Worm (Caenorhabditis elegans) whole organism, early embryonic: Measurements from ENCODE around the gene vang-1.

Experiments
- B0310.2 ChIP-seq: sonication (generic microtip); optimal IDR thresholded peaks from 2 replicates; lab custom pipeline; 2016; ENCODE audit warnings: mild to moderate bottlenecking, missing genetic modification characterization, missing compliant biosample characterization
- F13C5.2 ChIP-seq: sonication (generic microtip); optimal IDR thresholded peaks from 2 replicates; lab custom pipeline; 2017; ENCODE audit warnings: mild to moderate bottlenecking, missing genetic modification characterization, inconsistent platforms, missing compliant biosample characterization
- aly-1 ChIP-seq: sonication (generic microtip); optimal IDR thresholded peaks from 2 replicates; lab custom pipeline; 2016; ENCODE audit warnings: missing genetic modification characterization, missing compliant biosample characterization
- ama-1 ChIP-seq: fragments of 150-350 bp; optimal IDR thresholded peaks from 2 replicates; lab custom pipeline; 2014
- ceh-13 ChIP-seq: fragments of 200-800 bp; sonication (Bioruptor generic); optimal IDR thresholded peaks from 2 replicates; lab custom pipeline; 2018; ENCODE audit warnings: mild to moderate bottlenecking, missing genetic modification characterization, missing compliant biosample characterization
- ceh-36 ChIP-seq: sonication (generic microtip); optimal IDR thresholded peaks from 2 replicates; lab custom pipeline; 2016; ENCODE audit warnings: missing genetic modification characterization, inconsistent platforms, missing compliant biosample characterization
- ets-7 ChIP-seq: sonication (generic microtip); optimal IDR thresholded peaks from 2 replicates; lab custom pipeline; 2016; ENCODE audit warnings: missing genotype, missing genetic modification characterization, missing compliant biosample characterization
- flt-1 ChIP-seq: fragments of 200-800 bp; sonication (Bioruptor generic); IDR thresholded peaks from 2 replicates; pipeline ENCODE4 v1.3.6; 2022; ENCODE audit warnings: missing genetic modification characterization, missing compliant biosample characterization
- hmbx-1 ChIP-seq: sonication (generic microtip); optimal IDR thresholded peaks from 2 replicates; lab custom pipeline; 2016; ENCODE audit warnings: mild to moderate bottlenecking, missing genetic modification characterization, missing compliant biosample characterization
- hmg-4 ChIP-seq: fragments of 200-800 bp; sonication (Bioruptor generic); optimal IDR thresholded peaks from 2 replicates; lab custom pipeline; 2018; ENCODE audit warnings: mild to moderate bottlenecking, missing genetic modification characterization, missing compliant biosample characterization
- hnd-1 ChIP-seq: sonication (generic microtip); optimal IDR thresholded peaks from 2 replicates; lab custom pipeline; 2016; ENCODE audit warnings: missing genetic modification characterization, missing compliant biosample characterization
- pes-1 ChIP-seq: fragments of 200-800 bp; sonication (Bioruptor generic); IDR thresholded peaks from 2 replicates; pipeline ENCODE4 v1.3.6; 2022; ENCODE audit warnings: missing genetic modification reagents, missing genetic modification characterization, missing compliant biosample characterization
- scrt-1 ChIP-seq: fragments of 200-800 bp; sonication (Bioruptor generic); IDR thresholded peaks from 2 replicates; pipeline ENCODE4 v1.3.6; 2022; ENCODE audit warnings: missing genetic modification characterization, missing compliant biosample characterization
- sea-1 ChIP-seq: fragments of 200-800 bp; sonication (Bioruptor generic); conservative IDR thresholded peaks from 2 replicates; pipeline ENCODE4 v1.3.6; 2022; ENCODE audit warnings: missing genetic modification characterization, missing compliant biosample characterization
- tbx-11 ChIP-seq: fragments of 200-800 bp; sonication (Bioruptor generic); IDR thresholded peaks from 2 replicates; pipeline ENCODE4 v1.3.6; 2022; ENCODE audit warnings: missing genetic modification characterization, missing compliant biosample characterization
- tbx-37 ChIP-seq: fragments of 200-800 bp; sonication (Bioruptor generic); conservative IDR thresholded peaks from 2 replicates; pipeline ENCODE4 v1.3.6; 2022; ENCODE audit warnings: missing genetic modification reagents, missing genetic modification characterization, missing compliant biosample characterization
- tra-4 ChIP-seq: sonication (generic microtip); optimal IDR thresholded peaks from 2 replicates; lab custom pipeline; 2017; ENCODE audit warnings: missing genetic modification characterization, missing compliant biosample characterization

The vang-1 gene

DNA sequence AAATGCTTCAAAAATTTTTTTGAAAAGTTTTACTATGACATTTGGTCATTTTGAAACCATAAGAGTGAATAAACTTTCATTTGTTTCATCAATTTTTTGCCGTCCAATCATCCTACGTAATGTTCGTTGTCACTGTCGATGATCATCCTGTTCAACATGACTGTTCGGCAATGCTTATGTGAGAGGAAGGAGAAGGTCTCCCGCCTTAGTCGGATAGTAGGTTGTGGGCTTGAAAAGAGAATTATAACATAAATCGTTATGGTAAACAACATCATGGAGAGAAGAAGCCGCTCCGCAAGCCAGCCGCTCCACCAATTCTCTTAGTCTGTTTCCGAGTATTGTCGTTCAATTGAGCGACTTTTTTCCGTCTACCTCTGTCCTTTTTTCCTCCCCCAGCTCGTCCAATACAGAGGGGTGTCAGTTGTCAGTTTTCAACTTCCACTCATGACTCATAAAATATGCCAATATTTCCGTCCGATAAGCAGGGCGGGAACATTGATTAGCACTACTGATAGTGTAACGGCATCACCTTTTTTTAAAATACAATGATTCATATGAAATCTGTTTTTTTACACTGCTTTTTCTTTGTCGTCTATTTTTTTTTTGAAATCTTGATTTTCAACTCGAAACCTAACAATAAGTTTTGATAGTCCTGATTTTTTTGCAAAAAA is 20.5 kb downstream of the vang-1 start:
- TF ChIP-seq B0310.2 (tag; lab: Kevin White, UChicago) (no peak), sea-1 (GFP tag; lab: Robert Waterston, UW) (no peak), ama-1 (no peak), ets-7 (no peak), tbx-11 (GFP tag; lab: Robert Waterston, UW) (no peak), ceh-36 (tag; lab: Kevin White, UChicago) (no peak), aly-1 (tag; lab: Kevin White, UChicago) (no peak)

DNA sequence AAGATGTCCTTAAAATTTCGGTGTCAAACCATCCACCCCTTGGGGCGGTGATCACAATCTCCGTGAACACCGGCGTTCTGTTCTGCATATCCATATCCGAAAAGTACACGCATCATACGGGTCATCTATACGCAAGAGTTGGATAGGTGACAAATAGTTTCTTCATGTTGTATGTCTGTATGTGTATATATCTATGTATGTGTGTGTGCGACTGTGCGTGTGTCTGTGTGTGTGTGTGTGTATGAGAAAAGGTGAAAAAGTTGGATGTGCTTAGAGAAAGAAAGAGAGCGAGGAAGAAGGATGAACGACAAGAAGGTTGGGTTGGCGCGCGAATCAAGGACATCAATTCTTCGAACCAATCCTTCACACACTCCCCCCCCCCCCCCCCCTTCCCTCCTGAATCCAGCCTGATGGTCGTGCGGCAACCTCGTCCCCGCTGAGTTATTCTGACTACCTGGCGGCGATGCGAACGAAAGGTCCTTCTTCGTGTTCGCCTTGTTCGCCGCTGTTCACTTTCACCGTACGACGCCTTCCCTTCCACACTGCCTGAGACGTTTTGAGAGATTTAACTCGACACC is 21.7 kb downstream of the vang-1 start:
- TF ChIP-seq tra-4 (tag; lab: Kevin White, UChicago) (no peak), hmg-4 (GFP tag; lab: Kevin White, UChicago) (peak; percentile 58), flt-1 (GFP tag; lab: Robert Waterston, UW) (0 out of 2 replicates have a peak, but pooled peaks have one; percentile 20)

DNA sequence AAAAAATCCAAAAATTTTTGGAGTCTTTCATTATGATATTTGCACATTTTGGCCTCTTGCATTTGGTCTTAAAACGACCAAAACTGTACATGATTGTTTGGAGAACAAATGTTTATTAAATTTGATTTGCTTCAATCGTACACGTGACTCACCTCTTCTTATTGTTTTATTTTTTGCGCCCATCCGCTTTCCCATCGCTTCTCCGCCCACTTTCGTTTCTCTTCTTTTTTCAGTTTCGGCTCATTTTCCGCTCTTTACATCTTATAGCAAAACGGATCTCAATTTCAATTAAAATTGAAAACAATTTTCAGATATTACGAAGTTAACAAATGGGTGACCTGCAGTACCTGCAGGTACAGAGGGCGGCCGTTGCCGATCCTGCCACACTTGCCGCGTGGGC is 23.6 kb downstream of the vang-1 start, which contains the start of gene nmy-1:
Gene nmy-1, plus strand, starts transcription at position 301 of the 400 bp plus-strand sequence.
- no peak for TF ChIP-seq aly-1 (tag; lab: Kevin White, UChicago)
- TF ChIP-seq tbx-11 (GFP tag; lab: Robert Waterston, UW) = no peak
- TF ChIP-seq ama-1 = no peak
- no peak for TF ChIP-seq hmg-4 (GFP tag; lab: Kevin White, UChicago)
- TF ChIP-seq F13C5.2 (tag; lab: Kevin White, UChicago) = no peak
- no peak for TF ChIP-seq B0310.2 (tag; lab: Kevin White, UChicago)
- no peak for TF ChIP-seq tra-4 (tag; lab: Kevin White, UChicago)
- TF ChIP-seq pes-1 (GFP tag; lab: Robert Waterston, UW) = no peak
- TF ChIP-seq ceh-36 (tag; lab: Kevin White, UChicago) = no peak
- TF ChIP-seq flt-1 (GFP tag; lab: Robert Waterston, UW) = no peak
- no peak for TF ChIP-seq ceh-13 (GFP tag; lab: Kevin White, UChicago)
- no peak for TF ChIP-seq sea-1 (GFP tag; lab: Robert Waterston, UW)
- TF ChIP-seq hmbx-1 = no peak
- TF ChIP-seq scrt-1 = no peak

DNA sequence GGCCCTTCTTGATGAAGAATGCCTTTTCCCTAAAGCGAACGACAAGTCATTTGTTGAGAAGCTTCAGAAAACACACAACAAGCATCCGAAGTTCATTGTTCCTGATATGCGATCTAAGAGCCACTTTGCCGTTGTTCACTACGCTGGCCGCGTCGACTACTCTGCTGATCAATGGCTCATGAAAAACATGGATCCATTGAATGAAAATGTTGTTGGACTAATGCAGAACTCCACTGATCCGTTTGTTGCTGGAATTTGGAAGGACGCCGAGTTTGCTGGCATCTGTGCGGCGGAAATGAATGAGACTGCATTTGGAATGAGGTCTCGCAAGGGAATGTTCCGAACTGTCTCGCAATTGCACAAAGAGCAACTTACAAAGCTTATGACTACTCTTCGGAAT is 27.0 kb downstream of the vang-1 start:
- TF ChIP-seq hmbx-1 (no peak), sea-1 (GFP tag; lab: Robert Waterston, UW) (no peak), B0310.2 (tag; lab: Kevin White, UChicago) (no peak), flt-1 (GFP tag; lab: Robert Waterston, UW) (no peak), scrt-1 (no peak), pes-1 (GFP tag; lab: Robert Waterston, UW) (no peak), tbx-11 (GFP tag; lab: Robert Waterston, UW) (no peak), F13C5.2 (tag; lab: Kevin White, UChicago) (no peak)

DNA sequence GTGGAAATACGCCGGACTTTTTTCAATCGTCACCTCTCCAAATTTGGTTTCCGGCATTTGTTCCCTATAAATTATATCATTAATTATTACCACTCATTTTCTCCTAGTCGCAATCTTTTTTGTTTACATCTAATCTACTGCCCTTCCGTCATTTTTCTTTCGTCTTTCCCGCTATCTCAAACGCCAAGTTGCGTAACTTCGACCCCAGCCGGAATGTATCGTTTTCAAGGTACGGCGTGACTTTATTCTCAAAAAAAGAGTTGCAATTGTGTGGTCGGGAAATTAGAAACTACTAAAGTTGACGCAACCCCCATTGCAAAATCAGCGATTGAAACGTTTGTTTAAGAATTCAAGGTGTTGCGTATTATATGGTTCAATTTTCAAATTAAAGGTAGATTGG is 33.8 kb downstream of the vang-1 start:
- TF ChIP-seq ets-7 = no peak
- TF ChIP-seq ceh-13 (GFP tag; lab: Kevin White, UChicago) = no peak
- TF ChIP-seq tbx-37 (GFP tag; lab: Robert Waterston, UW) = no peak
- no peak for TF ChIP-seq aly-1 (tag; lab: Kevin White, UChicago)
- TF ChIP-seq ceh-36 (tag; lab: Kevin White, UChicago) = no peak
- no peak for TF ChIP-seq tra-4 (tag; lab: Kevin White, UChicago)
- no peak for TF ChIP-seq flt-1 (GFP tag; lab: Robert Waterston, UW)
- no peak for TF ChIP-seq pes-1 (GFP tag; lab: Robert Waterston, UW)
- no peak for TF ChIP-seq hmbx-1
- TF ChIP-seq B0310.2 (tag; lab: Kevin White, UChicago) = no peak
- no peak for TF ChIP-seq tbx-11 (GFP tag; lab: Robert Waterston, UW)
- TF ChIP-seq hnd-1 (tag; lab: Kevin White, UChicago) = no peak
- TF ChIP-seq hmg-4 (GFP tag; lab: Kevin White, UChicago) = no peak
- no peak for TF ChIP-seq F13C5.2 (tag; lab: Kevin White, UChicago)
- TF ChIP-seq scrt-1 = no peak

DNA sequence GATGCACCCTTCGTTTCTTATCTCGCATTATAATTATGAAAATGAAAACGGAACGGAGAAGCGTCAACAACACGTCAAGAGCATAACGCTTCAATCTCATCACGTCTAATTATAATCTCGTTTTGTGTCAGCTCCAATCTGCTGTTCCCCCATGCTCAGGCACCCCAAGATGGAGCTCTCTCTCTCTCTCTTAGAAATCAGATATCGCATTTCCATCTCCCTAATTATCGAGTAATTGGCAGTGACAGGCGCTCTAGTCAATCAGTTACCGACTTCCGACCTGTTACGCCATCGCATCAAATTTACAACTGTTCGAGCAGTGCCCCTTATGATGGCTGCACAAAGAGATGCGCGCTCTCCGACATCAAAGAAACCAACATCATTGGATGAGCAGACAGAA is 34.8 kb downstream of the vang-1 start:
- TF ChIP-seq hmbx-1 = no peak

DNA sequence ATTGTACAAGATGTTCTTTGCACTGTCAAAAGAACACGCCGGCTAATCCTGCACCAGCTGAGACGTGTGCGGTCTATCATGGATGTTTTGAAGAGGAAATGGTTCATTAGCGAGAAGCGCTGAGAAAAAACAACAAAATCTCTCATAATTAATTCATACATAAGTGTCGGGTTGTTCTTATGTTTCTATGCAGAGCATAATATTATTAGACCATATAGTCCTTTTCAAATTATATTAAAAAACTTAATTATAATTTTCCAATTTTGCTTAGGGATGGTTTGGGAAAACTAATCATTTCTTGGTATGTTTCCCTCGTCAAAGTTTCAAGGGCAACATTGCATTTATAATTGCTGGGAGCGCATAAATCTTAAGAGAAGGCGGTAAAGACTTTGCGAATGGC is 36.1 kb downstream of the vang-1 start:
- TF ChIP-seq flt-1 (GFP tag; lab: Robert Waterston, UW) = no peak
- no peak for TF ChIP-seq ceh-36 (tag; lab: Kevin White, UChicago)
- TF ChIP-seq hnd-1 (tag; lab: Kevin White, UChicago) = no peak
- no peak for TF ChIP-seq pes-1 (GFP tag; lab: Robert Waterston, UW)
- no peak for TF ChIP-seq tra-4 (tag; lab: Kevin White, UChicago)
- no peak for TF ChIP-seq B0310.2 (tag; lab: Kevin White, UChicago)
- TF ChIP-seq ets-7 = no peak
- no peak for TF ChIP-seq hmbx-1
- TF ChIP-seq hmg-4 (GFP tag; lab: Kevin White, UChicago) = no peak
- TF ChIP-seq aly-1 (tag; lab: Kevin White, UChicago) = no peak
- TF ChIP-seq scrt-1 = no peak

DNA sequence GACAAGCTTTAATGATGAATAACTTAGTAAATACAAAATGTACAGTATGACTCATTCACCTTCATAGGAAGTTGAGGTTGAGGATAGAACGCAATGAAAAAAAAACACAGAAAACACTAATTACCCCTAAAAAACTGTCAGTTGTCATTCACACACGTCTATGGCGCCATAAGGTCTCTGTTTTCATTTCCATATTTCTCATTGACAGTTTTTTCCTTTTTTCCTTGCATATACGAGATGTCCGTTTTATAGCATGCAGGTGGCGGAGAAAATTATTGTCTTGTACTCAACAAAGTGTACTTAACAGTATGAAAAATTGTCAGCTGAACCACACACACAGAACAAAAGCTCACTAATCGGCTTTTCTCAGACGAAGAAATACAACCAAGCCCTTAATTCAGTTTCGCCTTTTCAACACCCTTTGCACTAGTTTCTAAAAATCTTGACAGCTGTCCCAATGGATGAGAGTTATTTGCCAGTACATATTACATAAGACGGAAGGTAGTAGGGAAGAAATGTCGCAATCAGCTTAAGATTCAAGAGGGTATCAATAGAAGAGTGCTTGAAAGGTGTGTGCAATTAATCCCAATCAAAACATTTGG is 37.0 kb downstream of the vang-1 start:
- TF ChIP-seq hnd-1 (tag; lab: Kevin White, UChicago) (no peak), ets-7 (no peak), flt-1 (GFP tag; lab: Robert Waterston, UW) (no peak), hmg-4 (GFP tag; lab: Kevin White, UChicago) (no peak), hmbx-1 (no peak), F13C5.2 (tag; lab: Kevin White, UChicago) (no peak), sea-1 (GFP tag; lab: Robert Waterston, UW) (no peak), B0310.2 (tag; lab: Kevin White, UChicago) (no peak), ceh-36 (tag; lab: Kevin White, UChicago) (no peak), pes-1 (GFP tag; lab: Robert Waterston, UW) (no peak), scrt-1 (no peak), aly-1 (tag; lab: Kevin White, UChicago) (no peak), tra-4 (tag; lab: Kevin White, UChicago) (no peak), tbx-37 (GFP tag; lab: Robert Waterston, UW) (no peak), ceh-13 (GFP tag; lab: Kevin White, UChicago) (no peak), tbx-11 (GFP tag; lab: Robert Waterston, UW) (no peak)
